Worm (Caenorhabditis elegans) whole organism, L4 larva: ENCODE measurements around the gene R08A2.7.
A peak's percentile ranks its signal among the peaks of the same experiment; 100 is the strongest.

ENCODE experiments used
- F10B5.3 ChIP-seq: sonication (generic microtip); optimal IDR thresholded peaks from 2 replicates; lab custom pipeline; 2016; ENCODE audit warnings: mild to moderate bottlenecking, missing genetic modification characterization, missing compliant biosample characterization
- F26F4.8 ChIP-seq: fragments of 200-800 bp; sonication (Bioruptor generic); conservative IDR thresholded peaks from 2 replicates; pipeline ENCODE4 v1.3.6; 2022; ENCODE audit warnings: missing genetic modification characterization, missing compliant biosample characterization
- F49E8.2 ChIP-seq: sonication (generic microtip); optimal IDR thresholded peaks from 2 replicates; lab custom pipeline; 2016; ENCODE audit warnings: missing compliant biosample characterization, mild to moderate bottlenecking, missing genetic modification characterization, borderline replicate concordance
- Y48G9A.11 ChIP-seq: fragments of 200-800 bp; sonication (Bioruptor generic); IDR thresholded peaks from 2 replicates; pipeline ENCODE4 v1.3.6; 2022; ENCODE audit warnings: missing genetic modification reagents, missing genetic modification characterization, missing compliant biosample characterization
- Y5F2A.4 ChIP-seq: fragments of 200-800 bp; sonication (Bioruptor generic); optimal IDR thresholded peaks from 2 replicates; lab custom pipeline; 2018; ENCODE audit warnings: mild to moderate bottlenecking, missing genetic modification characterization, missing compliant biosample characterization
- Y75B8A.6 ChIP-seq: fragments of 200-800 bp; sonication (Bioruptor generic); IDR thresholded peaks from 2 replicates; pipeline ENCODE4 v1.3.6; 2022; ENCODE audit warnings: missing genetic modification reagents, missing genetic modification characterization, missing compliant biosample characterization
- ZK546.5 ChIP-seq, 2 experiments: sonication (generic microtip); optimal IDR thresholded peaks; 2 replicates each; lab custom pipeline; 2017; ENCODE audit warnings: missing biosample characterization in 2 of 2, missing genetic modification characterization in 2 of 2
- aha-1 ChIP-seq: fragments of 150-350 bp; peaks from one replicate; lab custom pipeline; 2014; ENCODE audit warnings: missing biosample characterization, missing genetic modification characterization
- arid-1 ChIP-seq: fragments of 200-800 bp; sonication (Bioruptor generic); conservative IDR thresholded peaks from 2 replicates; pipeline ENCODE4 v1.3.6; 2022; ENCODE audit warnings: missing genetic modification reagents, missing genetic modification characterization, missing compliant biosample characterization
- attf-4 ChIP-seq: sonication (generic microtip); optimal IDR thresholded peaks from 3 replicates; lab custom pipeline; 2017; ENCODE audit warnings: missing biosample characterization, missing genetic modification characterization
- ceh-20 ChIP-seq: fragments of 200-800 bp; sonication (Bioruptor generic); IDR thresholded peaks from 2 replicates; pipeline ENCODE4 v1.3.6; 2022; ENCODE audit warnings: missing genetic modification reagents, missing genetic modification characterization, missing compliant biosample characterization
- ceh-28 ChIP-seq: fragments of 150-350 bp; optimal IDR thresholded peaks from 2 replicates; lab custom pipeline; 2014; ENCODE audit warnings: missing biosample characterization, missing genetic modification reagents, missing genetic modification characterization
- ceh-32 ChIP-seq: sonication (generic microtip); optimal IDR thresholded peaks from 2 replicates; lab custom pipeline; 2016; ENCODE audit warnings: mild to moderate bottlenecking, missing genetic modification characterization, missing compliant biosample characterization; ENCODE audit not compliant: poor library complexity
- ceh-62 ChIP-seq: sonication (generic microtip); optimal IDR thresholded peaks from 2 replicates; lab custom pipeline; 2017; ENCODE audit warnings: missing biosample characterization, missing genetic modification characterization
- ceh-82 ChIP-seq: sonication (generic microtip); optimal IDR thresholded peaks from 2 replicates; lab custom pipeline; 2017; ENCODE audit warnings: missing biosample characterization, missing genetic modification characterization
- ctbp-1 ChIP-seq: fragments of 200-800 bp; sonication (Bioruptor generic); IDR thresholded peaks from 2 replicates; pipeline ENCODE4 v1.3.6; 2022; ENCODE audit warnings: missing genetic modification reagents, missing genetic modification characterization, missing compliant biosample characterization
- daf-16 ChIP-seq, 3 experiments: sonication (generic microtip); optimal IDR thresholded peaks; 2 replicates each; lab custom pipeline; 2016 to 2017; ENCODE audit warnings: missing genetic modification characterization in 3 of 3, missing genetic modification reagents in 3 of 3, mild to moderate bottlenecking in 2 of 3, missing compliant biosample characterization in 2 of 3, missing biosample characterization in 1 of 3, moderate library complexity in 1 of 3
- daf-8 ChIP-seq: fragments of 200-800 bp; sonication (Bioruptor generic); IDR thresholded peaks from 2 replicates; pipeline ENCODE4 v1.3.6; 2022; ENCODE audit warnings: missing genetic modification characterization, missing compliant biosample characterization
- dmd-6 ChIP-seq: fragments of 200-800 bp; sonication (Bioruptor generic); IDR thresholded peaks from 2 replicates; pipeline ENCODE4 v1.3.6; 2022; ENCODE audit warnings: missing genetic modification reagents, missing genetic modification characterization, missing compliant biosample characterization
- dmd-8 ChIP-seq: fragments of 200-800 bp; sonication (Bioruptor generic); IDR thresholded peaks from 2 replicates; pipeline ENCODE4 v1.3.6; 2022; ENCODE audit warnings: missing genetic modification characterization, missing compliant biosample characterization
- dmd-9 ChIP-seq: fragments of 200-800 bp; sonication (Bioruptor generic); IDR thresholded peaks from 2 replicates; pipeline ENCODE4 v1.3.6; 2022; ENCODE audit warnings: missing genetic modification reagents, missing genetic modification characterization, missing compliant biosample characterization
- gei-8 ChIP-seq: fragments of 200-800 bp; sonication (Bioruptor generic); optimal IDR thresholded peaks from 2 replicates; lab custom pipeline; 2018; ENCODE audit warnings: mild to moderate bottlenecking, missing genetic modification characterization, missing compliant biosample characterization
- hlh-30 ChIP-seq: sonication (generic microtip); optimal IDR thresholded peaks from 2 replicates; lab custom pipeline; 2017; ENCODE audit warnings: antibody characterized with exemption, mild to moderate bottlenecking, missing genetic modification characterization, missing compliant biosample characterization; ENCODE audit not compliant: insufficient read depth
- lin-1 ChIP-seq: fragments of 200-800 bp; sonication (Bioruptor generic); IDR thresholded peaks from 2 replicates; pipeline ENCODE4 v1.3.6; 2022; ENCODE audit warnings: missing genetic modification reagents, missing genetic modification characterization, missing compliant biosample characterization
- lin-39 ChIP-seq: fragments of 150-350 bp; optimal IDR thresholded peaks from 2 replicates; lab custom pipeline; 2014; ENCODE audit warnings: missing biosample characterization, missing genetic modification reagents, missing genetic modification characterization
- madf-5 ChIP-seq, 2 experiments: fragments of 200-800 bp; sonication (Bioruptor generic); IDR thresholded peaks; 2 replicates each; pipeline ENCODE4 v1.3.6; 2022; ENCODE audit warnings: missing compliant biosample characterization in 2 of 2, missing genetic modification characterization in 2 of 2
- mdt-29 ChIP-seq: fragments of 200-800 bp; sonication (Bioruptor generic); IDR thresholded peaks from 2 replicates; pipeline ENCODE4 v1.3.6; 2022; ENCODE audit warnings: missing genetic modification reagents, missing genetic modification characterization, missing compliant biosample characterization
- mep-1 ChIP-seq: fragments of 150-350 bp; sonication (generic microtip); optimal IDR thresholded peaks from 3 replicates; lab custom pipeline; 2014; ENCODE audit warnings: missing biosample characterization, missing genetic modification characterization
- mxl-3 ChIP-seq: fragments of 200-800 bp; sonication (Bioruptor generic); optimal IDR thresholded peaks from 2 replicates; lab custom pipeline; 2018; ENCODE audit warnings: mild to moderate bottlenecking, missing genetic modification characterization, missing compliant biosample characterization
- nhr-237 ChIP-seq: sonication (generic microtip); optimal IDR thresholded peaks from 2 replicates; lab custom pipeline; 2017; ENCODE audit warnings: missing biosample characterization, missing genetic modification characterization
- pha-4 ChIP-seq, 2 experiments: fragments of 150-350 bp in 1 of 2; fragments of 200-800 bp in 1 of 2; sonication (Bioruptor generic) in 1 of 2; IDR thresholded peaks in 1 of 2; optimal IDR thresholded peaks in 1 of 2; 2 replicates each; pipeline versions ENCODE4 v1.3.6 to Lab custom; 2014 to 2022; ENCODE audit warnings: missing genetic modification characterization in 2 of 2, missing genetic modification reagents in 2 of 2, missing biosample characterization in 1 of 2, missing compliant biosample characterization in 1 of 2
- php-3 ChIP-seq: fragments of 200-800 bp; sonication (Bioruptor generic); IDR thresholded peaks from 2 replicates; pipeline ENCODE4 v1.3.6; 2022; ENCODE audit warnings: missing genetic modification reagents, missing genetic modification characterization, missing compliant biosample characterization
- pqm-1 ChIP-seq: sonication (generic microtip); optimal IDR thresholded peaks from 2 replicates; lab custom pipeline; 2017; ENCODE audit warnings: missing biosample characterization, missing genetic modification characterization
- sdz-12 ChIP-seq: fragments of 200-800 bp; sonication (Bioruptor generic); optimal IDR thresholded peaks from 2 replicates; lab custom pipeline; 2018; ENCODE audit warnings: mild to moderate bottlenecking, missing genetic modification characterization, missing compliant biosample characterization
- set-16 ChIP-seq: fragments of 200-800 bp; sonication (Bioruptor generic); IDR thresholded peaks from 2 replicates; pipeline ENCODE4 v1.3.6; 2022; ENCODE audit warnings: missing genetic modification reagents, missing genetic modification characterization, missing compliant biosample characterization
- skn-1 ChIP-seq: fragments of 150-350 bp; optimal IDR thresholded peaks from 2 replicates; lab custom pipeline; 2014; ENCODE audit warnings: missing biosample characterization, missing genetic modification characterization
- spr-1 ChIP-seq: sonication (generic microtip); optimal IDR thresholded peaks from 2 replicates; lab custom pipeline; 2016; ENCODE audit warnings: mild to moderate bottlenecking, missing genetic modification characterization, missing compliant biosample characterization
- spr-3 ChIP-seq: fragments of 200-800 bp; sonication (Bioruptor generic); optimal IDR thresholded peaks from 2 replicates; lab custom pipeline; 2018; ENCODE audit warnings: mild to moderate bottlenecking, missing genetic modification characterization, missing compliant biosample characterization
- tra-1 ChIP-seq: fragments of 200-800 bp; sonication (Bioruptor generic); IDR thresholded peaks from 2 replicates; pipeline ENCODE4 v1.3.6; 2022; ENCODE audit warnings: missing genetic modification reagents, missing genetic modification characterization, missing compliant biosample characterization
- unc-130 ChIP-seq: sonication (generic microtip); optimal IDR thresholded peaks from 2 replicates; lab custom pipeline; 2016; ENCODE audit warnings: missing genetic modification reagents, missing genetic modification characterization, missing compliant biosample characterization
- zip-2 ChIP-seq: fragments of 150-350 bp; optimal IDR thresholded peaks from 2 replicates; lab custom pipeline; 2014; ENCODE audit warnings: missing biosample characterization, missing genetic modification characterization
- ztf-11 ChIP-seq: fragments of 150-350 bp; optimal IDR thresholded peaks from 2 replicates; lab custom pipeline; 2014; ENCODE audit warnings: missing biosample characterization, missing genetic modification characterization

R08A2.7 gene

ce11 chrV:14696604-14697307, 26.4 kb upstream of the R08A2.7 start, which contains the start of gene unc-112 (continued):
- TF ChIP-seq F26F4.8 (GFP tag; lab: Robert Waterston, UW) (no peak), attf-4 (no peak), lin-1 (GFP tag; lab: Robert Waterston, UW) (peak; percentile 54; the same call in 1 of the 2 replicates), unc-130 (GFP tag; lab: Kevin White, UChicago) (no peak), lin-39 (tag; lab: Kevin White, UChicago) (no peak), Y48G9A.11 (GFP tag; lab: Robert Waterston, UW) (no peak), spr-1 (tag; lab: Kevin White, UChicago) (peak; percentile 53), madf-5 (GFP tag; IDR thresholded peaks at IDR 0.05; lab: Robert Waterston, UW) (0 out of 4 replicates have a peak, but pooled peaks of 1 of the 2 experiments have one; percentile 9), zip-2 (tag; lab: Kevin White, UChicago) (no peak), daf-8 (GFP tag; lab: Robert Waterston, UW) (no peak), mxl-3 (GFP tag; lab: Kevin White, UChicago) (peak; percentile 85), hlh-30 (peak; percentile 67), ceh-20 (no peak), ceh-62 (tag; lab: Kevin White, UChicago) (no peak), mdt-29 (GFP tag; lab: Robert Waterston, UW) (no peak), tra-1 (no peak), mep-1 (tag; lab: Kevin White, UChicago) (peak; percentile 94), dmd-9 (GFP tag; lab: Robert Waterston, UW) (no peak), daf-16 (GFP tag; optimal IDR thresholded peaks at IDR 0.05; lab: Kevin White, UChicago) (peak in 1 of 2 experiments; percentile 71), daf-16 (tag; optimal IDR thresholded peaks at IDR 0.05; lab: Kevin White, UChicago) (no peak), pha-4 (GFP tag; IDR thresholded peaks at IDR 0.05; lab: Robert Waterston, UW) (no peak), pha-4 (tag; optimal IDR thresholded peaks at IDR 0.05; lab: Kevin White, UChicago) (no peak)

- TF ChIP-seq Y5F2A.4 (GFP tag; lab: Kevin White, UChicago), result no peak
- no peak for TF ChIP-seq F26F4.8 (GFP tag; lab: Robert Waterston, UW)
- TF ChIP-seq ZK546.5 (tag; optimal IDR thresholded peaks at IDR 0.05; lab: Kevin White, UChicago), result no peak
- no peak for TF ChIP-seq ceh-32 (tag; lab: Kevin White, UChicago)
- TF ChIP-seq spr-3, result no peak
- no peak for TF ChIP-seq attf-4
- TF ChIP-seq gei-8 (GFP tag; lab: Kevin White, UChicago), result no peak
- no peak for TF ChIP-seq F10B5.3 (tag; lab: Kevin White, UChicago)
These were observed 25.1 kb upstream of the R08A2.7 start for ce11 chrV:14698005-14698404.

DNA sequence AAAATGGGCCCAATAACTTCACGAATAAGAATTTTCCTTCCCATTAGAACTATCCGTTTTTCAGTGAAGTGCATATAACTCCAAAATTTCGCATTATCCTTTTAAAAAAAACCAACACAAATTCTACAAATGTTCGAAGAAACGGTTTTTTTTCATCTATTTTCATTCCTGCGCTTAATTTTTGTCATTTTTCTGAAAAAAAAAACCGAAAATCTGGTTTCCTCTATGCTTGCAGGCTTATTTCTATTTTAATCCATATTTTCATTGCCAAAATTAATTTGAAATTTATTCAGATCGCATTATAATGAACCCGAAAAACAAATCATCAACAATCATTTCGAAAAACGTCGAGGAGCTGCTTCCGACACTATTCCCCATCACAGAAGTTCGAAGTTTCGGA, 24.5 kb upstream of the R08A2.7 start, which contains the start of gene set-5:
TSS of gene set-5 (plus strand) at position 301 of the 400 bp plus-strand sequence.
- TF ChIP-seq aha-1 (tag; lab: Kevin White, UChicago) (peak; percentile 26), Y75B8A.6 (GFP tag; lab: Robert Waterston, UW) (no peak)

- no peak for TF ChIP-seq ctbp-1
- no peak for TF ChIP-seq set-16 (GFP tag; lab: Robert Waterston, UW)
These were observed 15.2 kb upstream of the R08A2.7 start, which contains the start of gene R08A2.9 for ce11 chrV:14707958-14708357. Gene R08A2.9, plus strand, starts transcription at chrV:14708258.

DNA sequence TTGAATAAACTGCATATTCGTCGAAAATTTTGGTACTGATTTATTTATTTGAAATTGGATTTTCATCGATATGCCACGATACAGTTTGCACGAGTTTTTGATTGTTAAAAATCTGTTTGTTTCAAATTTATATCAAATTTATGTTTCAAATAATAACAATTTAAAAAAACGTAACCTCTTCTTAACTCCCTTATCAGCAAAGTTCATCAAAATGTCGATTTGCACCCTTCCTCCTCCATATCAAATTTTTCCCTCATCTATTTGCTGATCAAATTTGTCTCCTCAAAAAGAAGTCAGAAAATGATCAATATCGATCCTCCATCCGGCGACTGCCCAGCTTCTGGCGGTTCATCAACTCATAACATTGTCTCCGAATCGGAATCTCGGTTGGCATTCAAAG, 12.0 kb upstream of the R08A2.7 start, which contains the start of gene ssp-33:
TSS of gene ssp-33 (plus strand) at position 301 of the 400 bp plus-strand sequence.
- no peak for TF ChIP-seq lin-1 (GFP tag; lab: Robert Waterston, UW)
- no peak for TF ChIP-seq pqm-1 (tag; lab: Kevin White, UChicago)
- TF ChIP-seq php-3 (GFP tag; lab: Robert Waterston, UW), result no peak
- TF ChIP-seq skn-1 (tag; lab: Kevin White, UChicago), result no peak
- no peak for TF ChIP-seq Y48G9A.11 (GFP tag; lab: Robert Waterston, UW)
- TF ChIP-seq ceh-82 (tag; lab: Kevin White, UChicago), result no peak
- no peak for TF ChIP-seq nhr-237 (tag; lab: Kevin White, UChicago)
- TF ChIP-seq F49E8.2 (tag; lab: Kevin White, UChicago), result no peak
- no peak for TF ChIP-seq Y75B8A.6 (GFP tag; lab: Robert Waterston, UW)
- TF ChIP-seq daf-16 (GFP tag; optimal IDR thresholded peaks at IDR 0.05; lab: Kevin White, UChicago), result no peak
- no peak for TF ChIP-seq daf-16 (tag; optimal IDR thresholded peaks at IDR 0.05; lab: Kevin White, UChicago)
- no peak for TF ChIP-seq sdz-12
- no peak for TF ChIP-seq dmd-8 (GFP tag; lab: Robert Waterston, UW)
- TF ChIP-seq ceh-28 (tag; lab: Kevin White, UChicago), result no peak
- no peak for TF ChIP-seq ztf-11 (tag; lab: Kevin White, UChicago)
- no peak for TF ChIP-seq dmd-6 (GFP tag; lab: Robert Waterston, UW)
- TF ChIP-seq arid-1 (GFP tag; lab: Robert Waterston, UW), result no peak
